Fruit fly (Drosophila melanogaster) whole organism, wandering third instar larva: ENCODE data around the gene tll.
A peak's percentile ranks its signal among the peaks of the same experiment; 100 is the strongest.

ENCODE experiments used
- Abd-B ChIP-seq: fragments of >200 bp; optimal IDR thresholded peaks from 2 replicates; lab custom pipeline; 2017; ENCODE audit warnings: missing biosample characterization, missing genetic modification characterization
- CG32264 ChIP-seq: fragments of 200-800 bp; sonication (Bioruptor generic); optimal IDR thresholded peaks from 2 replicates; lab custom pipeline; 2016; ENCODE audit warnings: missing biosample characterization, missing genetic modification characterization
- CG9705 ChIP-seq: fragments of 200-800 bp; sonication (Bioruptor generic); optimal IDR thresholded peaks from 2 replicates; lab custom pipeline; 2018; ENCODE audit warnings: missing biosample characterization, mild to moderate bottlenecking, missing genetic modification characterization
- CrebA ChIP-seq: fragments of 200-800 bp; sonication (Bioruptor generic); optimal IDR thresholded peaks from 2 replicates; lab custom pipeline; 2016; ENCODE audit warnings: missing biosample characterization, mild to moderate bottlenecking, missing genetic modification characterization, borderline replicate concordance
- Dif ChIP-seq: fragments of 200-275, 200-300 bp; sonication (Bioruptor generic); optimal IDR thresholded peaks from 2 replicates; lab custom pipeline; 2018; ENCODE audit warnings: missing biosample characterization, missing genetic modification characterization; ENCODE audit not compliant: partially characterized antibody
- GATAd ChIP-seq: sonication (Bioruptor generic); optimal IDR thresholded peaks from 2 replicates; lab custom pipeline; 2016; ENCODE audit warnings: missing biosample characterization, missing genetic modification characterization
- HLH106 ChIP-seq: fragments of 200-800 bp; optimal IDR thresholded peaks from 3 replicates; lab custom pipeline; 2019; ENCODE audit warnings: missing biosample characterization, mild to moderate bottlenecking, missing genetic modification characterization, moderate library complexity
- Hnf4 ChIP-seq: fragments of 200-800 bp; sonication (Bioruptor generic); optimal IDR thresholded peaks from 2 replicates; lab custom pipeline; 2016; ENCODE audit warnings: missing biosample characterization, mild to moderate bottlenecking, missing genetic modification characterization
- Hr78 ChIP-seq: fragments of >200 bp; optimal IDR thresholded peaks from 2 replicates; lab custom pipeline; 2017; ENCODE audit warnings: missing biosample characterization, missing genetic modification characterization
- Hr83 ChIP-seq: fragments of 200-300 bp; sonication (Bioruptor generic); optimal IDR thresholded peaks from 2 replicates; lab custom pipeline; 2016; ENCODE audit warnings: missing biosample characterization, mild to moderate bottlenecking, missing genetic modification characterization, moderate library complexity; ENCODE audit not compliant: poor library complexity, severe bottlenecking
- Jra ChIP-seq: sonication (Bioruptor generic); optimal IDR thresholded peaks from 2 replicates; lab custom pipeline; 2016; ENCODE audit warnings: missing biosample characterization, missing genetic modification characterization
- Mio ChIP-seq: sonication (Bioruptor generic); optimal IDR thresholded peaks from 2 replicates; lab custom pipeline; 2016; ENCODE audit warnings: missing biosample characterization, missing genetic modification characterization
- Myc ChIP-seq: fragments of >200 bp; optimal IDR thresholded peaks from 2 replicates; lab custom pipeline; 2017
- N ChIP-seq: fragments of >200 bp; optimal IDR thresholded peaks from 2 replicates; lab custom pipeline; 2018; ENCODE audit warnings: missing biosample characterization, missing external identifiers, missing genetic modification characterization
- OdsH ChIP-seq: fragments of 200-800 bp; sonication (Bioruptor generic); optimal IDR thresholded peaks from 2 replicates; lab custom pipeline; 2016; ENCODE audit warnings: missing biosample characterization, mild to moderate bottlenecking, missing genetic modification characterization
- Vsx2 ChIP-seq: fragments of 200-300, 225-300 bp; sonication (Bioruptor generic); optimal IDR thresholded peaks from 2 replicates; lab custom pipeline; 2018; ENCODE audit warnings: missing biosample characterization, missing genetic modification characterization; ENCODE audit not compliant: partially characterized antibody
- br ChIP-seq: fragments of 200-800 bp; sonication (Bioruptor generic); optimal IDR thresholded peaks from 2 replicates; lab custom pipeline; 2016; ENCODE audit warnings: missing biosample characterization, missing genetic modification characterization
- brk ChIP-seq: fragments of 200-800 bp; sonication (Bioruptor generic); optimal IDR thresholded peaks from 2 replicates; lab custom pipeline; 2016; ENCODE audit warnings: missing biosample characterization, mild to moderate bottlenecking, missing genetic modification characterization
- dmrt93B ChIP-seq: fragments of 200-800 bp; sonication (Bioruptor generic); optimal IDR thresholded peaks from 2 replicates; lab custom pipeline; 2018; ENCODE audit warnings: missing biosample characterization, mild to moderate bottlenecking, missing genetic modification characterization
- dsf ChIP-seq: sonication (Bioruptor generic); optimal IDR thresholded peaks from 2 replicates; lab custom pipeline; 2016; ENCODE audit warnings: missing biosample characterization, missing genetic modification characterization, borderline replicate concordance
- ey ChIP-seq: fragments of 200-800 bp; sonication (Bioruptor generic); optimal IDR thresholded peaks from 2 replicates; lab custom pipeline; 2016; ENCODE audit warnings: missing biosample characterization, missing genetic modification characterization
- foxo ChIP-seq, 2 experiments: fragments of 200-800 bp; sonication (Bioruptor generic); optimal IDR thresholded peaks; 2 replicates in 1 of 2; 3 replicates in 1 of 2; lab custom pipeline; 2016 to 2017; ENCODE audit warnings: missing biosample characterization in 2 of 2, missing genetic modification characterization in 2 of 2
- fru ChIP-seq: fragments of 200-800 bp; sonication (Bioruptor generic); optimal IDR thresholded peaks from 3 replicates; lab custom pipeline; 2016; ENCODE audit warnings: missing biosample characterization, mild to moderate bottlenecking, missing genetic modification characterization
- jim ChIP-seq: fragments of 175-275, 200-325 bp; sonication (Bioruptor generic); optimal IDR thresholded peaks from 2 replicates; lab custom pipeline; 2016; ENCODE audit warnings: missing biosample characterization, mild to moderate bottlenecking, missing genetic modification characterization
- lola ChIP-seq: fragments of >200 bp; optimal IDR thresholded peaks from 2 replicates; lab custom pipeline; 2017; ENCODE audit warnings: missing biosample characterization, missing genetic modification characterization
- pan ChIP-seq: fragments of >200 bp; optimal IDR thresholded peaks from 2 replicates; lab custom pipeline; 2017
- psq ChIP-seq: fragments of 200-800 bp; sonication (Bioruptor generic); optimal IDR thresholded peaks from 3 replicates; lab custom pipeline; 2017; ENCODE audit warnings: missing biosample characterization, mild to moderate bottlenecking, missing genetic modification characterization, moderate library complexity
- rgr ChIP-seq: fragments of 200-800 bp; sonication (Bioruptor generic); optimal IDR thresholded peaks from 3 replicates; lab custom pipeline; 2016; ENCODE audit warnings: missing biosample characterization, mild to moderate bottlenecking, missing genetic modification characterization
- sage ChIP-seq: fragments of 200-800 bp; sonication (Bioruptor generic); optimal IDR thresholded peaks from 2 replicates; lab custom pipeline; 2016; ENCODE audit warnings: missing biosample characterization, mild to moderate bottlenecking, missing genetic modification characterization
- tai ChIP-seq: sonication (Bioruptor generic); optimal IDR thresholded peaks from 2 replicates; lab custom pipeline; 2016; ENCODE audit warnings: missing biosample characterization, missing genetic modification characterization
- usp ChIP-seq: fragments of >200 bp; optimal IDR thresholded peaks from 2 replicates; lab custom pipeline; 2017; ENCODE audit warnings: missing biosample characterization, missing genetic modification characterization
- woc ChIP-seq: sonication (Bioruptor generic); optimal IDR thresholded peaks from 2 replicates; lab custom pipeline; 2016; ENCODE audit warnings: missing biosample characterization, mild to moderate bottlenecking, missing genetic modification characterization

The tll gene

dm6 chr3R:30867232-30867631 is 15.1 kb downstream of the tll start, which contains the start of gene Cpr100A:
Cpr100A (plus strand) TSS chr3R:30867521.
- TF ChIP-seq Dif (GFP tag; lab: Kevin White, UChicago): no peak
- TF ChIP-seq ey (GFP tag; lab: Kevin White, UChicago): no peak
- no peak for TF ChIP-seq HLH106
- no peak for TF ChIP-seq dsf
- no peak for TF ChIP-seq N (GFP tag; lab: Kevin White, UChicago)
- no peak for TF ChIP-seq br (GFP tag; lab: Kevin White, UChicago)
- no peak for TF ChIP-seq jim (GFP tag; lab: Kevin White, UChicago)
- no peak for TF ChIP-seq Hnf4
- TF ChIP-seq CG9705: no peak
- TF ChIP-seq OdsH (GFP tag; lab: Kevin White, UChicago): no peak
- TF ChIP-seq sage (GFP tag; lab: Kevin White, UChicago): no peak
- TF ChIP-seq psq (GFP tag; lab: Kevin White, UChicago): no peak
- no peak for TF ChIP-seq lola (GFP tag; lab: Kevin White, UChicago)
- no peak for TF ChIP-seq CrebA (GFP tag; lab: Kevin White, UChicago)
- no peak for TF ChIP-seq Mio (GFP tag; lab: Kevin White, UChicago)
- no peak for TF ChIP-seq GATAd (GFP tag; lab: Kevin White, UChicago)
- TF ChIP-seq Vsx2: no peak

- no peak for TF ChIP-seq rgr (GFP tag; lab: Kevin White, UChicago)
- peak; percentile 63 for TF ChIP-seq Myc (lab: Kevin White, UChicago)
These were observed 18.3 kb downstream of the tll start for dm6 chr3R:30870317-30870878.

DNA sequence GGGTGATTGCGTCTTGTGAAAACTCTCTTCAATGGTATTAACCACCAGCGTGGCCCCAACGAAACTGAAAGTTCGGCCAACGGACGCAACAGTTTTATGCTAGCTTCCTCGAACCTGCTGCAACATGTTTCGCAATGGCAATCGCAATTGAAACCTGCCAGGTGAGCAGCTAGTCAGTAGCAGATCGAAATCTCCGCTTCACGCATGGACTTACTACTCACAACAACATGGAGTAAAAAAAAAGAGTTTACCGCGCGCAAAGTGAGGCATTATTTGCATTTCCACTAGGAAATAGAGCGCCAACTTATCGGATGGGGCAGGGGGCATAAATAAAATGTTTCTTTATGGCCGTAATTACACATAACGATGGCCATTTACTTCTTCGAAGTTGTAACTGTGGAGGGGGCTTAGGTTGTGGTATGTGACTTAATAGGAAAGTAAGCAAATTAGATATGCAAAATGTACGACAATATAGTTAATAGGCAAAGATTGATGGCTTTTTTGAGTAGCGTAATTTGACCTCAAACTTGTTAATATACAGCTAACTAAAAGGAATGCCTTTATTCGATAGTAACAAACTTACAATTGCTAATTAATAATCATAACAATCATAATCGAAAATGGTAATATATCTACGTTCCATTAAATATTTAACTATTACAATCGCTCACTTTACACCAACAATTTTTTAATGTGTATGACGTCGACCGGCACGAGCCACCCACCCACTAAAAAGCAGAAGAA is 20.4 kb downstream of the tll start, which contains the start of gene CG15545:
CG15545 (minus strand) TSS at position 51 of the 744 bp plus-strand sequence.
- TF ChIP-seq dmrt93B (GFP tag; lab: Kevin White, UChicago) (no peak), CrebA (GFP tag; lab: Kevin White, UChicago) (no peak), foxo (GFP tag; optimal IDR thresholded peaks at IDR 0.05; lab: Kevin White, UChicago) (no peak), CG32264 (GFP tag; lab: Kevin White, UChicago) (no peak), brk (no peak), Hr78 (GFP tag; lab: Kevin White, UChicago) (no peak), Abd-B (GFP tag; lab: Kevin White, UChicago) (no peak), fru (no peak), woc (GFP tag; lab: Kevin White, UChicago) (no peak), Hr83 (GFP tag; lab: Kevin White, UChicago) (no peak)

DNA sequence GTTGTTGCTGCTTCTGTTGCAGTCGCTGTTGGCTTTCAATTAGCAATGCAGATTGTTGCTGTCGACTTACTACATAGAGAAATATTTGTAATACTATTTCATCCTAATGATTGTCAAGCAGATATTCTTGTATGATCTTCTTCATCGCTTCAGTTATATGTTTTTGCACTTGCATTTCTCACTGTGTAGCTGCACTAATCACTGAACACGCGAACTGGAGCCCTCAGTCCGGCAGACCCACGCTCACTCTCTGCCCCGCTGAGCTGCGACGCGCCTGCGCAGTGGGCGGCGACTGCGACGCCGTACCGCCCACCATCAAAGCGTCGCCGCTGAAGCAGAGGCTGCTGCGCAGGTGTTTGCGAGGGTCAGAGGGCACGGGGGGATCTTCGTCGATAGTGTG is 22.6 kb downstream of the tll start:
- no peak for TF ChIP-seq usp (GFP tag; lab: Kevin White, UChicago)
- no peak for TF ChIP-seq sage (GFP tag; lab: Kevin White, UChicago)
- no peak for TF ChIP-seq pan (lab: Kevin White, UChicago)
- no peak for TF ChIP-seq Myc (lab: Kevin White, UChicago)
- TF ChIP-seq Mio (GFP tag; lab: Kevin White, UChicago): no peak
- TF ChIP-seq tai (GFP tag; lab: Kevin White, UChicago): no peak
- no peak for TF ChIP-seq Abd-B (GFP tag; lab: Kevin White, UChicago)
- no peak for TF ChIP-seq Jra (GFP tag; lab: Kevin White, UChicago)
- TF ChIP-seq Hnf4: no peak
- TF ChIP-seq foxo (GFP tag; optimal IDR thresholded peaks at IDR 0.05; lab: Kevin White, UChicago): no peak
- TF ChIP-seq Dif (GFP tag; lab: Kevin White, UChicago): no peak
- no peak for TF ChIP-seq Vsx2
